Fruit fly (Drosophila melanogaster) Kc167 (cell line): ENCODE measurements around the gene CG14546.

Experiments used
- Myc ChIP-seq: fragments of >200 bp; optimal IDR thresholded peaks from 2 replicates; lab custom pipeline; 2017; ENCODE audit warnings: missing external identifiers
- Sin3A ChIP-seq: fragments of >200 bp; optimal IDR thresholded peaks from 2 replicates; lab custom pipeline; 2018; ENCODE audit warnings: missing external identifiers
- h ChIP-seq: fragments of >200 bp; optimal IDR thresholded peaks from 3 replicates; lab custom pipeline; 2018; ENCODE audit warnings: missing external identifiers
- insv ChIP-seq: fragments of >200 bp; optimal IDR thresholded peaks from 3 replicates; lab custom pipeline; 2018; ENCODE audit warnings: missing external identifiers
- psq ChIP-seq: fragments of >200 bp; optimal IDR thresholded peaks from 2 replicates; lab custom pipeline; 2017; ENCODE audit warnings: missing external identifiers
- ttk ChIP-seq: sonication (Bioruptor generic); optimal IDR thresholded peaks from 2 replicates; lab custom pipeline; 2017; ENCODE audit warnings: missing external identifiers

dm6 chr3R:25956092-25956491 is 33.7 kb upstream of the CG14546 start, which contains the start of gene CCAP-R:
- TF ChIP-seq insv (lab: Kevin White, UChicago): no peak
- no peak for TF ChIP-seq ttk (lab: Kevin White, UChicago)
- TF ChIP-seq h: no peak
- TF ChIP-seq psq: no peak
- TF ChIP-seq Sin3A (lab: Kevin White, UChicago): no peak
- no peak for TF ChIP-seq Myc (lab: Kevin White, UChicago)
